Fruit fly (Drosophila melanogaster) whole organism, embryonic: ENCODE measurements around the gene mRpL49.

ENCODE experiments used
- ATbp ChIP-seq: fragments of 200-800 bp; sonication (Bioruptor generic); optimal IDR thresholded peaks from 2 replicates; lab custom pipeline; 2017; ENCODE audit warnings: missing biosample characterization, mild to moderate bottlenecking, missing genetic modification characterization, missing genetic modification reagents
- BEAF-32 ChIP-seq: fragments of 200-800 bp; sonication (Bioruptor generic); optimal IDR thresholded peaks from 3 replicates; lab custom pipeline; 2017; ENCODE audit warnings: missing biosample characterization, missing genetic modification characterization, mild to moderate bottlenecking, moderate library complexity, missing genetic modification reagents
- CG10321 ChIP-seq: fragments of 200-800 bp; sonication (Bioruptor generic); IDR thresholded peaks from 2 replicates; pipeline ENCODE4 v1.3.6; 2022; ENCODE audit warnings: missing biosample characterization, missing genetic modification characterization
- CG11504 ChIP-seq: fragments of 200-800 bp; sonication (Bioruptor generic); optimal IDR thresholded peaks from 3 replicates; lab custom pipeline; 2019; ENCODE audit warnings: missing biosample characterization, mild to moderate bottlenecking, missing genetic modification characterization, moderate library complexity
- CG15479 ChIP-seq: fragments of 200-800 bp; sonication (Bioruptor generic); optimal IDR thresholded peaks from 3 replicates; lab custom pipeline; 2019; ENCODE audit warnings: missing biosample characterization, mild to moderate bottlenecking, missing genetic modification characterization, moderate library complexity
- CG15514 ChIP-seq: fragments of 200-800 bp; sonication (Bioruptor generic); optimal IDR thresholded peaks from 3 replicates; lab custom pipeline; 2017; ENCODE audit warnings: missing biosample characterization, missing genetic modification characterization, mild to moderate bottlenecking, moderate library complexity, missing genetic modification reagents
- CG15601 ChIP-seq: fragments of 200-800 bp; sonication (Bioruptor generic); optimal IDR thresholded peaks from 3 replicates; lab custom pipeline; 2019; ENCODE audit warnings: missing biosample characterization, mild to moderate bottlenecking, missing genetic modification characterization, moderate library complexity
- CG15696 ChIP-seq: fragments of 200-800 bp; sonication (Bioruptor generic); optimal IDR thresholded peaks from 2 replicates; lab custom pipeline; 2019; ENCODE audit warnings: missing biosample characterization, mild to moderate bottlenecking, missing genetic modification characterization, moderate library complexity
- CG16813 ChIP-seq: fragments of 200-800 bp; sonication (Bioruptor generic); IDR thresholded peaks from 3 replicates; pipeline ENCODE4 v1.3.6; 2022; ENCODE audit warnings: missing biosample characterization, missing genetic modification characterization; ENCODE audit not compliant: partially characterized antibody
- CG18476 ChIP-seq: fragments of 200-800 bp; sonication (Bioruptor generic); optimal IDR thresholded peaks from 2 replicates; lab custom pipeline; 2016; ENCODE audit warnings: missing biosample characterization, mild to moderate bottlenecking, missing genetic modification characterization
- CG18599 ChIP-seq: fragments of 200-800 bp; sonication (Bioruptor generic); optimal IDR thresholded peaks from 3 replicates; lab custom pipeline; 2017; ENCODE audit warnings: missing biosample characterization, missing genetic modification characterization, mild to moderate bottlenecking, moderate library complexity, missing genetic modification reagents
- CG18619 ChIP-seq: fragments of 200-800 bp; sonication (Bioruptor generic); optimal IDR thresholded peaks from 3 replicates; lab custom pipeline; 2017; ENCODE audit warnings: missing biosample characterization, mild to moderate bottlenecking, missing genetic modification characterization
- CG2129 ChIP-seq: fragments of 200-800 bp; sonication (Bioruptor generic); IDR thresholded peaks from 2 replicates; pipeline ENCODE4 v1.3.6; 2022; ENCODE audit warnings: missing biosample characterization, missing genetic modification characterization; ENCODE audit not compliant: partially characterized antibody
- CG2678 ChIP-seq: fragments of 200-800 bp; sonication (Bioruptor generic); optimal IDR thresholded peaks from 3 replicates; lab custom pipeline; 2019; ENCODE audit warnings: missing biosample characterization, mild to moderate bottlenecking, missing genetic modification characterization, moderate library complexity
- CG2712 ChIP-seq: fragments of 200-800 bp; optimal IDR thresholded peaks from 3 replicates; lab custom pipeline; 2019; ENCODE audit warnings: missing biosample characterization, mild to moderate bottlenecking, missing genetic modification characterization, moderate library complexity
- CG3407 ChIP-seq: fragments of 200-800 bp; sonication (Bioruptor generic); optimal IDR thresholded peaks from 2 replicates; lab custom pipeline; 2018; ENCODE audit warnings: missing biosample characterization, mild to moderate bottlenecking, missing genetic modification characterization
- CG7839 ChIP-seq: fragments of 200-800 bp; sonication (Bioruptor generic); optimal IDR thresholded peaks from 3 replicates; lab custom pipeline; 2018; ENCODE audit warnings: missing biosample characterization, mild to moderate bottlenecking, missing genetic modification characterization, moderate library complexity
- CG8388 ChIP-seq: fragments of 200-800 bp; sonication (Bioruptor generic); optimal IDR thresholded peaks from 2 replicates; lab custom pipeline; 2019; ENCODE audit warnings: missing biosample characterization, mild to moderate bottlenecking, missing genetic modification characterization, moderate library complexity
- CG9609 ChIP-seq: fragments of 200-800 bp; sonication (Bioruptor generic); optimal IDR thresholded peaks from 3 replicates; lab custom pipeline; 2016; ENCODE audit warnings: missing biosample characterization, missing genetic modification characterization
- CG9727 ChIP-seq: fragments of 200-800 bp; sonication (Bioruptor generic); optimal IDR thresholded peaks from 3 replicates; lab custom pipeline; 2017; ENCODE audit warnings: missing biosample characterization, mild to moderate bottlenecking, missing genetic modification characterization
- CG9932 ChIP-seq: fragments of 200-800 bp; sonication (Bioruptor generic); IDR thresholded peaks from 2 replicates; pipeline ENCODE4 v1.3.6; 2022; ENCODE audit warnings: missing biosample characterization, missing genetic modification characterization
- D19A ChIP-seq: fragments of 200-800 bp; optimal IDR thresholded peaks from 3 replicates; lab custom pipeline; 2019; ENCODE audit warnings: missing biosample characterization, mild to moderate bottlenecking, missing genetic modification characterization, moderate library complexity
- Deaf1 ChIP-seq: fragments of 200-800 bp; optimal IDR thresholded peaks from 3 replicates; lab custom pipeline; 2019; ENCODE audit warnings: missing biosample characterization, mild to moderate bottlenecking, missing genetic modification characterization, moderate library complexity
- Fer1 ChIP-seq: fragments of 200-800 bp; sonication (Bioruptor generic); optimal IDR thresholded peaks from 2 replicates; lab custom pipeline; 2017; ENCODE audit warnings: missing biosample characterization, mild to moderate bottlenecking, missing genetic modification characterization
- Fer3 ChIP-seq: fragments of 200-800 bp; sonication (Bioruptor generic); optimal IDR thresholded peaks from 2 replicates; lab custom pipeline; 2018; ENCODE audit warnings: missing biosample characterization, mild to moderate bottlenecking, missing genetic modification characterization, moderate library complexity
- Hmr ChIP-seq: fragments of 200-800 bp; sonication (Bioruptor generic); optimal IDR thresholded peaks from 3 replicates; lab custom pipeline; 2017; ENCODE audit warnings: mild to moderate bottlenecking, missing biosample characterization, missing genetic modification reagents, missing genetic modification characterization
- Hr51 ChIP-seq, 2 experiments: fragments of 200-800 bp; sonication (Bioruptor generic); optimal IDR thresholded peaks; 2 replicates in 1 of 2; 3 replicates in 1 of 2; lab custom pipeline; 2016 to 2018; ENCODE audit warnings: missing biosample characterization in 2 of 2, missing genetic modification characterization in 2 of 2, mild to moderate bottlenecking in 1 of 2, moderate library complexity in 1 of 2
- Oli ChIP-seq: fragments of 200-800 bp; sonication (Bioruptor generic); optimal IDR thresholded peaks from 2 replicates; lab custom pipeline; 2018; ENCODE audit warnings: missing biosample characterization, mild to moderate bottlenecking, missing genetic modification characterization, moderate library complexity
- Opbp ChIP-seq: fragments of 200-800 bp; sonication (Bioruptor generic); IDR thresholded peaks from 3 replicates; pipeline ENCODE4 v1.3.6; 2022; ENCODE audit warnings: missing biosample characterization, missing genetic modification characterization; ENCODE audit not compliant: partially characterized antibody
- Rfx ChIP-seq: fragments of 200-800 bp; sonication (Bioruptor generic); IDR thresholded peaks from 2 replicates; pipeline ENCODE4 v1.3.6; 2022; ENCODE audit warnings: missing biosample characterization, missing genetic modification characterization
- Six4 ChIP-seq: fragments of 200-800 bp; sonication (Bioruptor generic); optimal IDR thresholded peaks from 2 replicates; lab custom pipeline; 2016; ENCODE audit warnings: missing biosample characterization, missing genetic modification characterization
- Sox102F ChIP-seq: fragments of 200-800 bp; sonication (Bioruptor generic); optimal IDR thresholded peaks from 2 replicates; lab custom pipeline; 2018; ENCODE audit warnings: missing biosample characterization, mild to moderate bottlenecking, missing genetic modification characterization, moderate library complexity
- ash1 ChIP-seq: fragments of 200-800 bp; sonication (Bioruptor generic); optimal IDR thresholded peaks from 2 replicates; lab custom pipeline; 2018; ENCODE audit warnings: missing biosample characterization, mild to moderate bottlenecking, missing genetic modification characterization
- bcd ChIP-seq: fragments of 200-800 bp; sonication (Bioruptor generic); optimal IDR thresholded peaks from 2 replicates; lab custom pipeline; 2017; ENCODE audit warnings: missing biosample characterization, mild to moderate bottlenecking, missing genetic modification characterization
- caup ChIP-seq: fragments of 200-800 bp; sonication (Bioruptor generic); optimal IDR thresholded peaks from 3 replicates; lab custom pipeline; 2017; ENCODE audit warnings: missing biosample characterization, mild to moderate bottlenecking, missing genetic modification characterization, moderate library complexity; ENCODE audit not compliant: severe bottlenecking
- dmrt11E ChIP-seq: fragments of 200-800 bp; sonication (Bioruptor generic); optimal IDR thresholded peaks from 3 replicates; lab custom pipeline; 2018; ENCODE audit warnings: missing biosample characterization, mild to moderate bottlenecking, missing genetic modification characterization, moderate library complexity
- ewg ChIP-seq: fragments of 200-800 bp; sonication (Bioruptor generic); optimal IDR thresholded peaks from 3 replicates; lab custom pipeline; 2017; ENCODE audit warnings: mild to moderate bottlenecking, missing biosample characterization, missing genetic modification reagents, missing genetic modification characterization
- exex ChIP-seq: fragments of 200-800 bp; sonication (Bioruptor generic); optimal IDR thresholded peaks from 4 replicates; lab custom pipeline; 2018; ENCODE audit warnings: missing biosample characterization, mild to moderate bottlenecking, missing genetic modification characterization, moderate library complexity
- fd96Cb ChIP-seq: fragments of 200-800 bp; sonication (Bioruptor generic); optimal IDR thresholded peaks from 2 replicates; lab custom pipeline; 2018; ENCODE audit warnings: missing biosample characterization, mild to moderate bottlenecking, missing genetic modification characterization, moderate library complexity
- lola ChIP-seq, 3 experiments: fragments of >200 bp in 2 of 3; fragments of 200-800 bp in 1 of 3; sonication (Bioruptor generic) in 1 of 3; optimal IDR thresholded peaks; 2 replicates each; lab custom pipeline; 2017 to 2019; ENCODE audit warnings: missing biosample characterization in 3 of 3, missing genetic modification characterization in 3 of 3, mild to moderate bottlenecking in 1 of 3, moderate library complexity in 1 of 3
- mld ChIP-seq: fragments of 200-800 bp; sonication (Bioruptor generic); IDR thresholded peaks from 3 replicates; pipeline ENCODE4 v1.3.6; 2022; ENCODE audit warnings: missing biosample characterization, missing genetic modification characterization; ENCODE audit not compliant: partially characterized antibody
- nerfin-2 ChIP-seq: fragments of 200-800 bp; sonication (Bioruptor generic); IDR thresholded peaks from 2 replicates; pipeline ENCODE4 v1.3.6; 2022; ENCODE audit warnings: missing biosample characterization, missing genetic modification characterization; ENCODE audit not compliant: partially characterized antibody
- sd ChIP-seq: fragments of 200-800 bp; sonication (Bioruptor generic); optimal IDR thresholded peaks from 3 replicates; lab custom pipeline; 2018; ENCODE audit warnings: missing biosample characterization, mild to moderate bottlenecking, missing genetic modification characterization, moderate library complexity
- sima ChIP-seq: fragments of 200-800 bp; sonication (Bioruptor generic); optimal IDR thresholded peaks from 2 replicates; lab custom pipeline; 2016; ENCODE audit warnings: missing biosample characterization, missing genetic modification characterization
- trh ChIP-seq: fragments of 200-800 bp; sonication (Bioruptor generic); optimal IDR thresholded peaks from 2 replicates; lab custom pipeline; 2016; ENCODE audit warnings: missing biosample characterization, missing genetic modification characterization
- vfl ChIP-seq: fragments of 200-800 bp; sonication (Bioruptor generic); optimal IDR thresholded peaks from 2 replicates; lab custom pipeline; 2016; ENCODE audit warnings: missing biosample characterization, missing genetic modification characterization

Gene mRpL49

dm6 chrX:12937825-12938520 lies 31.1 kb downstream of the mRpL49 start (continued):
- TF ChIP-seq CG8388 (GFP tag; lab: Kevin White, UChicago) (peak; percentile 46), Hr51 (GFP tag; optimal IDR thresholded peaks at IDR 0.05; lab: Kevin White, UChicago) (peak in 1 of 2 experiments; percentile 58), vfl (GFP tag; lab: Kevin White, UChicago) (no peak), Fer3 (tag; lab: Kevin White, UChicago) (peak; percentile 49), bcd (GFP tag; lab: Kevin White, UChicago) (peak; percentile 34), trh (GFP tag; lab: Kevin White, UChicago) (no peak), ewg (GFP tag; lab: Kevin White, UChicago) (peak; percentile 77), CG15514 (peak; percentile 23), CG2129 (GFP tag; lab: Robert Waterston, UW) (no peak), Hmr (GFP tag; lab: Kevin White, UChicago) (peak; percentile 72), CG16813 (GFP tag; lab: Robert Waterston, UW) (no peak), CG18619 (GFP tag; lab: Kevin White, UChicago) (peak; percentile 17), Deaf1 (tag; lab: Kevin White, UChicago) (peak; percentile 48), nerfin-2 (GFP tag; lab: Robert Waterston, UW) (no peak), fd96Cb (tag; lab: Kevin White, UChicago) (peak; percentile 55), sd (tag; lab: Kevin White, UChicago) (peak; percentile 13), mld (GFP tag; lab: Robert Waterston, UW) (no peak), CG9932 (GFP tag; lab: Robert Waterston, UW) (peak; percentile 43), Oli (peak; percentile 53), CG2678 (tag; lab: Kevin White, UChicago) (peak; percentile 76), CG15479 (peak; percentile 31), CG18476 (GFP tag; lab: Kevin White, UChicago) (no peak), CG3407 (GFP tag; lab: Kevin White, UChicago) (no peak), CG15696 (no peak), ash1 (GFP tag; lab: Kevin White, UChicago) (no peak), exex (tag; lab: Kevin White, UChicago) (peak; percentile 26), CG10321 (GFP tag; lab: Robert Waterston, UW) (0 out of 2 replicates have a peak, but pooled peaks have one; percentile 41), D19A (tag; lab: Kevin White, UChicago) (peak; percentile 56), Fer1 (GFP tag; lab: Kevin White, UChicago) (peak; percentile 64), caup (GFP tag; lab: Kevin White, UChicago) (peak; percentile 24), dmrt11E (peak; percentile 17), BEAF-32 (GFP tag; lab: Kevin White, UChicago) (no peak), CG18599 (GFP tag; lab: Kevin White, UChicago) (peak; percentile 82), Six4 (no peak), CG15601 (no peak), Sox102F (GFP tag; lab: Kevin White, UChicago) (peak; percentile 56), CG11504 (tag; lab: Kevin White, UChicago) (peak; percentile 71), CG7839 (tag; lab: Kevin White, UChicago) (peak; percentile 73), CG9609 (GFP tag; lab: Kevin White, UChicago) (no peak), ATbp (GFP tag; lab: Kevin White, UChicago) (peak; percentile 17), lola (GFP tag; optimal IDR thresholded peaks at IDR 0.05; lab: Kevin White, UChicago) (peak in 1 of 3 experiments; percentile 43), sima (GFP tag; lab: Kevin White, UChicago) (no peak), CG2712 (peak; percentile 57), CG9727 (GFP tag; lab: Kevin White, UChicago) (peak; percentile 54), Rfx (peak; percentile 16; the same call in 1 of the 2 replicates), Opbp (GFP tag; lab: Robert Waterston, UW) (no peak)
